Fruit fly (Drosophila melanogaster) whole organism, embryonic: ENCODE measurements around the gene CG42558.
A peak's percentile ranks its signal among the peaks of the same experiment; 100 is the strongest.

Source experiments
- CG10267 ChIP-seq: fragments of 200-800 bp; sonication (Bioruptor generic); optimal IDR thresholded peaks from 2 replicates; lab custom pipeline; 2018; ENCODE audit warnings: missing biosample characterization, mild to moderate bottlenecking, missing genetic modification characterization, moderate library complexity
- CG12071 ChIP-seq: fragments of 200-800 bp; sonication (Bioruptor generic); optimal IDR thresholded peaks from 3 replicates; lab custom pipeline; 2018; ENCODE audit warnings: missing biosample characterization, mild to moderate bottlenecking, missing genetic modification characterization
- CG12236 ChIP-seq: fragments of 200-800 bp; sonication (Bioruptor generic); optimal IDR thresholded peaks from 2 replicates; lab custom pipeline; 2016; ENCODE audit warnings: missing biosample characterization, missing genetic modification characterization
- CG12769 ChIP-seq: fragments of 200-800 bp; sonication (Bioruptor generic); optimal IDR thresholded peaks from 2 replicates; lab custom pipeline; 2019; ENCODE audit warnings: missing biosample characterization, mild to moderate bottlenecking, missing genetic modification characterization, moderate library complexity
- CG13894 ChIP-seq: fragments of 200-800 bp; sonication (Bioruptor generic); optimal IDR thresholded peaks from 3 replicates; lab custom pipeline; 2018; ENCODE audit warnings: missing biosample characterization, mild to moderate bottlenecking, missing genetic modification characterization, moderate library complexity
- CG14441 ChIP-seq: fragments of 200-800 bp; sonication (Bioruptor generic); IDR thresholded peaks from 2 replicates; pipeline ENCODE4 v1.3.6; 2022; ENCODE audit warnings: missing biosample characterization, missing genetic modification characterization
- CG14860 ChIP-seq: fragments of 200-800 bp; sonication (Bioruptor generic); IDR thresholded peaks from 3 replicates; pipeline ENCODE4 v1.3.6; 2022; ENCODE audit warnings: missing biosample characterization, missing genetic modification characterization; ENCODE audit not compliant: partially characterized antibody
- CG15073 ChIP-seq: fragments of 200-800 bp; sonication (Bioruptor generic); optimal IDR thresholded peaks from 2 replicates; lab custom pipeline; 2016; ENCODE audit warnings: missing biosample characterization, missing genetic modification characterization
- CG15479 ChIP-seq: fragments of 200-800 bp; sonication (Bioruptor generic); optimal IDR thresholded peaks from 3 replicates; lab custom pipeline; 2019; ENCODE audit warnings: missing biosample characterization, mild to moderate bottlenecking, missing genetic modification characterization, moderate library complexity
- CG15601 ChIP-seq: fragments of 200-800 bp; sonication (Bioruptor generic); optimal IDR thresholded peaks from 3 replicates; lab custom pipeline; 2019; ENCODE audit warnings: missing biosample characterization, mild to moderate bottlenecking, missing genetic modification characterization, moderate library complexity
- CG16815 ChIP-seq: fragments of 200-800 bp; sonication (Bioruptor generic); optimal IDR thresholded peaks from 3 replicates; lab custom pipeline; 2017; ENCODE audit warnings: missing biosample characterization, mild to moderate bottlenecking, missing genetic modification characterization
- CG17361 ChIP-seq: fragments of 200-800 bp; sonication (Bioruptor generic); IDR thresholded peaks from 3 replicates; pipeline ENCODE4 v1.3.6; 2022; ENCODE audit warnings: missing biosample characterization, missing genetic modification characterization
- CG2120 ChIP-seq: fragments of 200-800 bp; sonication (Bioruptor generic); optimal IDR thresholded peaks from 3 replicates; lab custom pipeline; 2016; ENCODE audit warnings: missing biosample characterization, missing genetic modification characterization
- CG30431 ChIP-seq: fragments of 200-800 bp; sonication (Bioruptor generic); optimal IDR thresholded peaks from 2 replicates; lab custom pipeline; 2017; ENCODE audit warnings: missing biosample characterization, missing genetic modification characterization
- CG31224 ChIP-seq: fragments of 200-800 bp; sonication (Bioruptor generic); IDR thresholded peaks from 2 replicates; pipeline ENCODE4 v1.3.6; 2022; ENCODE audit warnings: missing biosample characterization, missing genetic modification characterization
- CG32532 ChIP-seq: fragments of 200-800 bp; sonication (Bioruptor generic); IDR thresholded peaks from 2 replicates; pipeline ENCODE4 v1.3.6; 2022; ENCODE audit warnings: missing biosample characterization, missing genetic modification characterization
- CG32772 ChIP-seq: fragments of 200-800 bp; sonication (Bioruptor generic); IDR thresholded peaks from 2 replicates; pipeline ENCODE4 v1.3.6; 2022; ENCODE audit warnings: missing biosample characterization, missing genetic modification characterization
- CG4707 ChIP-seq: fragments of 200-800 bp; sonication (Bioruptor generic); optimal IDR thresholded peaks from 2 replicates; lab custom pipeline; 2018; ENCODE audit warnings: missing biosample characterization, mild to moderate bottlenecking, missing genetic modification characterization, moderate library complexity
- CG6854 ChIP-seq: fragments of 200-800 bp; sonication (Bioruptor generic); optimal IDR thresholded peaks from 3 replicates; lab custom pipeline; 2017; ENCODE audit warnings: missing biosample characterization, mild to moderate bottlenecking, missing genetic modification characterization
- CG7987 ChIP-seq: fragments of 200-800 bp; sonication (Bioruptor generic); optimal IDR thresholded peaks from 2 replicates; lab custom pipeline; 2018; ENCODE audit warnings: missing biosample characterization, mild to moderate bottlenecking, missing genetic modification characterization, moderate library complexity
- CG8089 ChIP-seq: fragments of 200-800 bp; sonication (Bioruptor generic); optimal IDR thresholded peaks from 3 replicates; lab custom pipeline; 2016; ENCODE audit warnings: missing biosample characterization, missing genetic modification characterization
- CG9797 ChIP-seq: fragments of 200-800 bp; sonication (Bioruptor generic); optimal IDR thresholded peaks from 3 replicates; lab custom pipeline; 2018; ENCODE audit warnings: missing biosample characterization, mild to moderate bottlenecking, missing genetic modification characterization
- CG9876 ChIP-seq: fragments of 200-800 bp; sonication (Bioruptor generic); optimal IDR thresholded peaks from 2 replicates; lab custom pipeline; 2016; ENCODE audit warnings: missing biosample characterization, missing genetic modification characterization
- CoRest ChIP-seq: fragments of 200-800 bp; sonication (Bioruptor generic); optimal IDR thresholded peaks from 3 replicates; lab custom pipeline; 2018; ENCODE audit warnings: missing biosample characterization, mild to moderate bottlenecking, missing genetic modification characterization, moderate library complexity
- Ets97D ChIP-seq: fragments of 200-800 bp; sonication (Bioruptor generic); optimal IDR thresholded peaks from 3 replicates; lab custom pipeline; 2016; ENCODE audit warnings: missing biosample characterization, missing genetic modification characterization
- GATAe ChIP-seq: fragments of 200-800 bp; sonication (Bioruptor generic); conservative IDR thresholded peaks from 2 replicates; pipeline ENCODE4 v1.3.6; 2022; ENCODE audit warnings: missing biosample characterization, missing genetic modification characterization
- HLHmδ ChIP-seq: fragments of 200-800 bp; sonication (Bioruptor generic); optimal IDR thresholded peaks from 2 replicates; lab custom pipeline; 2018; ENCODE audit warnings: missing biosample characterization, mild to moderate bottlenecking, missing genetic modification characterization, moderate library complexity
- Med ChIP-seq: fragments of 200-800 bp; sonication (Bioruptor generic); peaks from one replicate; lab custom pipeline; 2016; ENCODE audit warnings: missing biosample characterization, missing genetic modification characterization, mild to moderate bottlenecking, inconsistent platforms, moderate library complexity
- Meics ChIP-seq: fragments of 200-800 bp; sonication (Bioruptor generic); optimal IDR thresholded peaks from 2 replicates; lab custom pipeline; 2017; ENCODE audit warnings: missing biosample characterization, mild to moderate bottlenecking, missing genetic modification characterization
- Nf-YA ChIP-seq: fragments of 200-800 bp; sonication (Bioruptor generic); IDR thresholded peaks from 2 replicates; pipeline ENCODE4 v1.3.6; 2022; ENCODE audit warnings: missing biosample characterization, missing genetic modification characterization
- Nf-YB ChIP-seq: fragments of 200-800 bp; sonication (Bioruptor generic); optimal IDR thresholded peaks from 3 replicates; lab custom pipeline; 2019; ENCODE audit warnings: missing biosample characterization, mild to moderate bottlenecking, missing genetic modification characterization, moderate library complexity
- Optix ChIP-seq: fragments of 200-800 bp; sonication (Bioruptor generic); IDR thresholded peaks from 3 replicates; pipeline ENCODE4 v1.3.6; 2022; ENCODE audit warnings: missing biosample characterization, missing genetic modification characterization
- Ptx1 ChIP-seq: fragments of 200-800 bp; sonication (Bioruptor generic); IDR thresholded peaks from 2 replicates; pipeline ENCODE4 v1.3.6; 2022; ENCODE audit warnings: missing biosample characterization, missing genetic modification characterization
- Rfx ChIP-seq: fragments of 200-800 bp; sonication (Bioruptor generic); IDR thresholded peaks from 2 replicates; pipeline ENCODE4 v1.3.6; 2022; ENCODE audit warnings: missing biosample characterization, missing genetic modification characterization
- Rx ChIP-seq: fragments of 200-800 bp; sonication (Bioruptor generic); IDR thresholded peaks from 2 replicates; pipeline ENCODE4 v1.3.6; 2022; ENCODE audit warnings: missing biosample characterization, missing genetic modification characterization
- abd-A ChIP-seq: fragments of 200-800 bp; sonication (Bioruptor generic); optimal IDR thresholded peaks from 3 replicates; lab custom pipeline; 2019; ENCODE audit warnings: missing biosample characterization, mild to moderate bottlenecking, missing genetic modification characterization, moderate library complexity
- al ChIP-seq: fragments of 200-800 bp; sonication (Bioruptor generic); IDR thresholded peaks from 2 replicates; pipeline ENCODE4 v1.3.6; 2022; ENCODE audit warnings: missing biosample characterization, missing genetic modification characterization
- bigmax ChIP-seq: fragments of 200-800 bp; sonication (Bioruptor generic); optimal IDR thresholded peaks from 2 replicates; lab custom pipeline; 2018; ENCODE audit warnings: missing biosample characterization, mild to moderate bottlenecking, missing genetic modification characterization
- dan ChIP-seq: fragments of 200-800 bp; sonication (Bioruptor generic); IDR thresholded peaks from 2 replicates; pipeline ENCODE4 v1.3.6; 2022; ENCODE audit warnings: missing biosample characterization, missing genetic modification characterization
- ftz-f1 ChIP-seq: fragments of 200-800 bp; sonication (Bioruptor generic); optimal IDR thresholded peaks from 2 replicates; lab custom pipeline; 2016; ENCODE audit warnings: missing biosample characterization, missing genetic modification characterization
- gem ChIP-seq: fragments of 200-800 bp; sonication (Bioruptor generic); optimal IDR thresholded peaks from 2 replicates; lab custom pipeline; 2019; ENCODE audit warnings: missing biosample characterization, mild to moderate bottlenecking, missing genetic modification characterization, moderate library complexity
- grn ChIP-seq: fragments of 200-800 bp; sonication (Bioruptor generic); optimal IDR thresholded peaks from 3 replicates; lab custom pipeline; 2017; ENCODE audit warnings: missing biosample characterization, missing genetic modification characterization
- rib ChIP-seq: fragments of 200-800 bp; sonication (Bioruptor generic); IDR thresholded peaks from 2 replicates; pipeline ENCODE4 v1.3.6; 2022; ENCODE audit warnings: missing biosample characterization, missing genetic modification characterization
- salm ChIP-seq: fragments of 200-800 bp; sonication (Bioruptor generic); optimal IDR thresholded peaks from 2 replicates; lab custom pipeline; 2018; ENCODE audit warnings: missing biosample characterization, mild to moderate bottlenecking, missing genetic modification characterization
- sd ChIP-seq: fragments of 200-800 bp; sonication (Bioruptor generic); optimal IDR thresholded peaks from 3 replicates; lab custom pipeline; 2018; ENCODE audit warnings: missing biosample characterization, mild to moderate bottlenecking, missing genetic modification characterization, moderate library complexity
- tna ChIP-seq: fragments of 200-800 bp; sonication (Bioruptor generic); IDR thresholded peaks from 2 replicates; pipeline ENCODE4 v1.3.6; 2022; ENCODE audit warnings: missing biosample characterization, missing genetic modification characterization; ENCODE audit not compliant: partially characterized antibody
- unc-4 ChIP-seq: fragments of 200-800 bp; sonication (Bioruptor generic); IDR thresholded peaks from 2 replicates; pipeline ENCODE4 v1.3.6; 2022; ENCODE audit warnings: missing biosample characterization, missing genetic modification characterization; ENCODE audit not compliant: partially characterized antibody
- wdn ChIP-seq: fragments of 200-800 bp; sonication (Bioruptor generic); IDR thresholded peaks from 2 replicates; pipeline ENCODE4 v1.3.6; 2022; ENCODE audit warnings: missing biosample characterization, missing genetic modification characterization
- z ChIP-seq: fragments of 200-800 bp; sonication (Bioruptor generic); IDR thresholded peaks from 3 replicates; pipeline ENCODE4 v1.3.6; 2022; ENCODE audit warnings: missing biosample characterization, missing genetic modification characterization

Gene CG42558

dm6 chr3R:29903775-29904356 lies 29.2 kb upstream of the CG42558 start, which contains the start of gene CG15517 (continued):
- TF ChIP-seq gem, result peak; percentile 26
- TF ChIP-seq Ptx1 (GFP tag; lab: Robert Waterston, UW), result peak; percentile 43; the same call in 1 of the 2 replicates
- peak; percentile 38; the same call in 1 of the 2 replicates for TF ChIP-seq CG32532 (GFP tag; lab: Robert Waterston, UW)
- TF ChIP-seq CG2120, result peak; percentile 12
- 0 out of 2 replicates have a peak, but pooled peaks have one; percentile 6 for TF ChIP-seq CG31224 (GFP tag; lab: Robert Waterston, UW)
- TF ChIP-seq unc-4 (GFP tag; lab: Robert Waterston, UW), result no peak
- TF ChIP-seq CoRest (tag; lab: Kevin White, UChicago), result peak; percentile 45
- 0 out of 3 replicates have a peak, but pooled peaks have one; percentile 32 for TF ChIP-seq CG17361 (GFP tag; lab: Robert Waterston, UW)
- TF ChIP-seq Rfx (GFP tag; lab: Robert Waterston, UW), result 0 out of 2 replicates have a peak, but pooled peaks have one; percentile 30

dm6 chr3R:29905164-29905563 lies 27.9 kb upstream of the CG42558 start, which contains the start of gene CG15515:
Gene CG15515, plus strand, starts transcription at chr3R:29905464.
- TF ChIP-seq Optix (GFP tag; lab: Robert Waterston, UW) (no peak), CG7987 (GFP tag; lab: Kevin White, UChicago) (no peak), CG12071 (GFP tag; lab: Kevin White, UChicago) (no peak), CG13894 (tag; lab: Kevin White, UChicago) (peak; percentile 64), CG15601 (no peak), abd-A (tag; lab: Kevin White, UChicago) (peak; percentile 3), z (GFP tag; lab: Robert Waterston, UW) (no peak), CG9876 (GFP tag; lab: Kevin White, UChicago) (no peak), CG10267 (no peak), Nf-YB (GFP tag; lab: Kevin White, UChicago) (no peak), CG16815 (GFP tag; lab: Kevin White, UChicago) (no peak), Rx (no peak), Ptx1 (GFP tag; lab: Robert Waterston, UW) (no peak), Ets97D (no peak), wdn (GFP tag; lab: Robert Waterston, UW) (no peak), GATAe (GFP tag; lab: Robert Waterston, UW) (no peak), rib (GFP tag; lab: Robert Waterston, UW) (no peak), CG14441 (GFP tag; lab: Robert Waterston, UW) (no peak), dan (GFP tag; lab: Robert Waterston, UW) (no peak), CG32532 (GFP tag; lab: Robert Waterston, UW) (no peak), al (GFP tag; lab: Robert Waterston, UW) (no peak), HLHmδ (GFP tag; lab: Kevin White, UChicago) (no peak), tna (GFP tag; lab: Robert Waterston, UW) (no peak), CG8089 (no peak), Med (GFP tag; lab: Kevin White, UChicago) (peak; percentile 41), CG9797 (no peak), grn (no peak), CG12769 (peak; percentile 29), CG6854 (no peak), CG32772 (no peak), CG14860 (GFP tag; lab: Robert Waterston, UW) (no peak), salm (tag; lab: Kevin White, UChicago) (no peak), CG15479 (no peak), Nf-YA (no peak), sd (tag; lab: Kevin White, UChicago) (peak; percentile 25), CG12236 (GFP tag; lab: Kevin White, UChicago) (no peak), ftz-f1 (GFP tag; lab: Kevin White, UChicago) (no peak), Meics (GFP tag; lab: Kevin White, UChicago) (no peak), CG4707 (GFP tag; lab: Kevin White, UChicago) (no peak), CG15073 (GFP tag; lab: Kevin White, UChicago) (no peak), bigmax (GFP tag; lab: Kevin White, UChicago) (no peak), CG30431 (GFP tag; lab: Kevin White, UChicago) (no peak)
